Worm (Caenorhabditis elegans) whole organism, L1 larva: ENCODE results near the gene srg-20.
"Not testable (repeated sequence)": the region's sequence is repeated elsewhere in the genome, so short reads cannot be mapped to it uniquely, and the experiment has no call there.

ENCODE experiments used
- aly-2 ChIP-seq: fragments of 150-350 bp; optimal IDR thresholded peaks from 2 replicates; lab custom pipeline; 2014; ENCODE audit warnings: missing biosample characterization, missing genetic modification characterization
- dsc-1 ChIP-seq: sonication (generic microtip); optimal IDR thresholded peaks from 2 replicates; lab custom pipeline; 2016; ENCODE audit warnings: mild to moderate bottlenecking, missing genetic modification characterization, missing compliant biosample characterization
- jun-1 ChIP-seq: fragments of 150-350 bp; optimal IDR thresholded peaks from 2 replicates; lab custom pipeline; 2014; ENCODE audit warnings: missing biosample characterization, missing genetic modification reagents, missing genetic modification characterization
- lin-39 ChIP-seq: fragments of 150-350 bp; optimal IDR thresholded peaks from 2 replicates; lab custom pipeline; 2014; ENCODE audit warnings: missing biosample characterization, missing genetic modification reagents, missing genetic modification characterization
- lsy-2 ChIP-seq, 2 experiments: fragments of 150-350 bp; optimal IDR thresholded peaks; 2 replicates each; lab custom pipeline; 2014; ENCODE audit warnings: missing biosample characterization in 2 of 2, missing genetic modification characterization in 2 of 2
- nhr-76 ChIP-seq: sonication (generic microtip); optimal IDR thresholded peaks from 2 replicates; lab custom pipeline; 2017; ENCODE audit warnings: missing biosample characterization, missing genetic modification characterization
- nhr-77 ChIP-seq: fragments of 150-350 bp; optimal IDR thresholded peaks from 2 replicates; lab custom pipeline; 2014; ENCODE audit warnings: missing biosample characterization, missing genetic modification characterization
- pqm-1 ChIP-seq: sonication (generic microtip); optimal IDR thresholded peaks from 3 replicates; lab custom pipeline; 2017; ENCODE audit warnings: missing biosample characterization, missing genetic modification characterization
- skn-1 ChIP-seq: fragments of 150-350 bp; optimal IDR thresholded peaks from 2 replicates; lab custom pipeline; 2014; ENCODE audit warnings: missing biosample characterization, missing genetic modification characterization
- snpc-4 ChIP-seq: fragments of 150-350 bp; optimal IDR thresholded peaks from 2 replicates; lab custom pipeline; 2014; ENCODE audit warnings: missing biosample characterization, missing genetic modification characterization
- swsn-7 ChIP-seq: sonication (generic microtip); optimal IDR thresholded peaks from 2 replicates; lab custom pipeline; 2016; ENCODE audit warnings: missing genetic modification characterization, missing compliant biosample characterization

DNA sequence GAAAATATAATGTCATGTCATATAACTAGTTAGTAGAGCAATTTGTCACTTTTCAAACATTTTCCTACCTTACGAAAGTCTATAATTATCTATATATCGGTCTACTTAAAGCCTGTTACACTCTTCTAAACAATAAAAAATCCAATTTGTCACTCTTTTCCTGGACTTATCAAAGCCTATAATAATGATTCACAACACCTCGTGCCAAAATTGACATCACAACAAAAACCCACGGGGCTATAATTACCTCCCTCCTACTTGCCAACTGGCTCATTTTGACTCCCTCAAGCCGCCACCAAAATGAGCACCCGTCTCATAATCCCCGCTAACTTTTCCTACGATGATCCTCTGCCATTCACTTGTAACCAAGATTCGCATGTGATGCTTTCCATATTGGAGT lies at the start of gene srg-20:
- not testable (repeated sequence) for TF ChIP-seq lin-39 (tag; lab: Kevin White, UChicago); jun-1 (tag; lab: Kevin White, UChicago); nhr-77 (tag; lab: Kevin White, UChicago); snpc-4 (tag; lab: Kevin White, UChicago); skn-1 (tag; lab: Kevin White, UChicago); swsn-7 (tag; lab: Kevin White, UChicago); dsc-1 (tag; lab: Kevin White, UChicago); aly-2 (tag; lab: Kevin White, UChicago); nhr-76; lsy-2 (tag; optimal IDR thresholded peaks at IDR 0.05; lab: Kevin White, UChicago); pqm-1 (tag; lab: Kevin White, UChicago)
